Worm (Caenorhabditis elegans): ENCODE measurements around the gene fbxb-13.
"Not testable (repeated sequence)": the region's sequence is repeated elsewhere in the genome, so short reads cannot be mapped to it uniquely, and the experiment has no call there.

Gene fbxb-13

DNA sequence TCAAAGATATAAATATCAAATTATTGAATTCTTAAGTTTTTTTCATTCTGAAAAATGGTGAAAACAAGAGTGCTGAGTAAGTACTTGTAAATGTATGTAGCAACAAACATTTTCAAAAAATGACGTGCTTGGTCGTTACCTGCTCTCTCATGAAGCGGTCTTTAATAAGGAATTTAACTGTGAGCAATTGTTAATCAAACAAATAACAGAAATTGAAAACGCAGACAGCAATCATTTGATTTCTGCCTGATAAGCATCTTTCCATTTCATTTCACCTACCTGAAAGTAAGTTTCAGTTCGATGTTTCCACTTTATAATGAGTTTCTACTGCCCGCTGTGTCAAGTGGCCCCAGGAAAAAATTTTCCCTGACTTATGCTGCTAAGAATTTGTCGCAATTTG lies 25.0 kb upstream of the fbxb-13 start, which contains the start of gene math-28:
Gene math-28, plus strand, starts transcription at position 301 of the 400 bp plus-strand sequence.
- TF ChIP-seq M03D4.4 (tag; optimal IDR thresholded peaks at IDR 0.05) = no peak
- no peak for TF ChIP-seq mab-5 (tag; optimal IDR thresholded peaks at IDR 0.05)
- no peak for TF ChIP-seq blmp-1 (tag; optimal IDR thresholded peaks at IDR 0.05)

DNA sequence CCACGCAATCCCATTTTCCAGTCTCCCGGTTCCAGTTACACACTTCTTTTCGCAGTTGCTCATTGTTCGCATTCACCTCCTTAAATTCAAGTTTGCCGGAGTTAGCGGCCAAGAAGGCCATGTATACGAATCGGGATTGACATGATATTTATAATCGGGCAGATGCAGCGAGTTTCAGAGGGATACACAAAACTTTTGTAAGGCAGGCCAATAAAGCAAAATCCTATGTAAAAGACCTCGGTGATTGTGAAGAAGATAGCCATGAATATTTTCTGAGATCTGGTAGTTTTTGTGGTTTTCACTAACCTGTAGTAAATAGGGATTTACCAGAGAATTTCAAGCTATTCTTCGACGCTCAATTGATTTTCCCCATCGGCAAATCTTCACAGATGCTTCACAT lies 21.4 kb upstream of the fbxb-13 start:
- TF ChIP-seq lin-32 (GFP tag; optimal IDR thresholded peaks at IDR 0.05) (no peak), ceh-39 (tag; optimal IDR thresholded peaks at IDR 0.05) (no peak), nhr-237 (tag; optimal IDR thresholded peaks at IDR 0.05) (no peak)

DNA sequence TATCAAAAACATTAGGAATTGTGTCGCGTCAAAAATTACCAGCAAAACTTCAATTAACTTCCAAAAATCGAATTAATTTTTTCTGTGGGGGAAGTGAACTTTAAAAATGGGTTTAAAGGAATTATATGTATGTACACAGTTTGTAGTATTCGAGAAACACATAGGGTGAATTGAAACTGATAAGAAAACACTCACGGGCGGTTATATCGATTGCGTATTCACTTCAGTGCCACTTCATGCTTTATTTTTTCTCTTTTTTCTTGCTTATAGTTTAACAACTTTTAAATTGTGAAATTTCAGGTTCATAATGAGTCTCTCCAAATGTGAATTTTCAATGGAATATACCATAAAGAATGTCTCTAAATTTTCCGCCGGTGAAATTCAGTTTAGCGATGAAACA lies 16.7 kb upstream of the fbxb-13 start, which contains the start of gene math-26:
Gene math-26, plus strand, starts transcription at position 301 of the 400 bp plus-strand sequence.
- not testable (repeated sequence) for TF ChIP-seq drap-1 (GFP tag; optimal IDR thresholded peaks at IDR 0.05); tbx-8 (GFP tag; optimal IDR thresholded peaks at IDR 0.05); sptf-1 (tag; optimal IDR thresholded peaks at IDR 0.05)

DNA sequence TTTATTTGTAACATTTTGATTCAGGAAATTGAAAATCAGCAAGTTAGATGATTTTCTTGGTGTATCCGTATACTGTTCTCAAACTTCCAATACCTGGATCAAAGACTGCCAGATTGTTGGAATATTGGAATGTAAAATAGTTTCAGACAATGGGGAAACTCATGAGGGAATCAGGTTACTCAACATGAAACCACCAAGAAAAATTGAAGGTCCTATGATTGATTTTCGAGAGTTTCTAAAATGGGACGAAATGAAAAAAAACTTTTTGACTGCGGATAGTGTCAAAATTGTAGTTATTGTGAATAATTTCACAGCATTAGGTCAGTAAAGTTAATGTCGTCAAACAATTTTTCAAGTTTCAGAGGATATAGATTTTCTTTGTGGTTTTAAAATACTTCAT lies 16.3 kb upstream of the fbxb-13 start, which contains the start of gene math-3:
Gene math-3, plus strand, starts transcription at position 301 of the 400 bp plus-strand sequence.
- TF ChIP-seq unc-62 (GFP tag; optimal IDR thresholded peaks at IDR 0.05) = no peak
- TF ChIP-seq bed-3 (GFP tag; optimal IDR thresholded peaks at IDR 0.05) = no peak

DNA sequence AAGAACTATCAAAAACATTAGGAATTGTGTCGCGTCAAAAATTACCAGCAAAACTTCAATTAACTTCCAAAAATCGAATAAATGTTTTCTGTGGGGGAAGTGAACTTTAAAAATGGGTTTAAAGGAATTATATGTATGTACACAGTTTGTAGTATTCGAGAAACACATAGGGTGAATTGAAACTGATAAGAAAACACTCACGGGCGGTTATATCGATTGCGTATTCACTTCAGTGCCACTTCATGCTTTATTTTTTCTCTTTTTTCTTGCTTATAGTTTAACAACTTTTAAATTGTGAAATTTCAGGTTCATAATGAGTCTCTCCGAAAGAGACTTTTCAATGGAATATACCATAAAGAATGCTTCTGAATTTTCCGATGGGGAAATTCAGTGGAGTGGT lies 12.8 kb upstream of the fbxb-13 start, which contains the start of gene F36H5.14:
Gene F36H5.14, plus strand, starts transcription at position 301 of the 400 bp plus-strand sequence.
- not testable (repeated sequence) for TF ChIP-seq pha-4 (tag; optimal IDR thresholded peaks at IDR 0.05); nhr-2 (tag; optimal IDR thresholded peaks at IDR 0.05); elt-1 (tag; optimal IDR thresholded peaks at IDR 0.05; ENCODE audit: borderline replicate concordance, insufficient read depth)

DNA sequence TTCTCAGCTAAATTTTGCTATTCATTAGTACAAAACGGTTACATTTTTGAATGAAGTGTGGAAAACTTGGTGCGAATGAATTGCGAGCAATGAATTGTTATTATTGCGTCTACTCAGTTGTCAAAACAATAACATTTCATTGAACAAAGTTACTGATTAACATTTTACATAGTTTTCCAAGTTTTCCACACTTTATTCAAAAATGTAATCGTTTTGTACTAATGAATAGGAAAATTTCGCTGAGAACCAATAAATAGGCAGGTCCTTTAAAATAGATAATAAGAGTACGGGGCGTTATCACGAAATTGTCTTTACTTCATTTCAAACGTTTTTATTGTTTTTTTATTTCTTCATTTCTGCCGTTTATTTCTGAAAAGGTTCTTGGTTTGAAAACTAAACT lies 5.6 kb upstream of the fbxb-13 start, which contains the start of gene math-4:
Gene math-4, minus strand, starts transcription at position 101 of the 400 bp plus-strand sequence.
- no peak for TF ChIP-seq flh-1 (GFP tag; optimal IDR thresholded peaks at IDR 0.05)
- no peak for TF ChIP-seq nhr-12 (tag; optimal IDR thresholded peaks at IDR 0.05)
- TF ChIP-seq lin-13 (tag; optimal IDR thresholded peaks at IDR 0.05) = no peak
- TF ChIP-seq mab-5 (tag; optimal IDR thresholded peaks at IDR 0.05) = no peak
- no peak for TF ChIP-seq bed-3 (GFP tag; optimal IDR thresholded peaks at IDR 0.05)
- no peak for TF ChIP-seq blmp-1 (tag; optimal IDR thresholded peaks at IDR 0.05)
- TF ChIP-seq nhr-28 (tag; optimal IDR thresholded peaks at IDR 0.05) = no peak
- TF ChIP-seq mep-1 (tag; optimal IDR thresholded peaks at IDR 0.05) = no peak
- TF ChIP-seq zip-8 (tag; optimal IDR thresholded peaks at IDR 0.05) = no peak
- no peak for TF ChIP-seq ceh-43 (GFP tag; optimal IDR thresholded peaks at IDR 0.05)

DNA sequence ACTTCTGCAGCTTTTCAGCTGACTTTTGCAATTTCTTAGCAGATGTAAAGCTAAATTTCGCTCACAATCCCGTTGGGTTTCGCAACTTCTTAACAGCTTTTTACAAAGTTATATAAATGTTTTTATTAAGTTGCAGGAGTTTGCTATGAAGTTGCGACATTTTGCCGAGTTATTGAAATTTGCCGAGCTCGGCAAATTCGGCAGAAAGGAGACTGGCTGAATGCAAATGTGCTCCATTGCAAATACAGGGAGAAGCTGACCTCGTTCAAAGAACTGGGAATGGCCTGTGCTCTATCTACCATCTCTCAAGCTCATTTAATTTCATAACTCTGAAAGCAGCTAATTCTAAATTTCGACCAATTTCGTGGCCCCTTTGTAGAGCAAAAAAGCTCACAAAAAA lies 3.3 kb upstream of the fbxb-13 start, which contains the start of gene C08F1.11:
Gene C08F1.11, minus strand, starts transcription at position 101 of the 400 bp plus-strand sequence.
- TF ChIP-seq pha-4 (tag; optimal IDR thresholded peaks at IDR 0.05) (no peak), unc-39 (tag; optimal IDR thresholded peaks at IDR 0.05) (no peak), blmp-1 (tag; optimal IDR thresholded peaks at IDR 0.05) (no peak), mep-1 (tag; optimal IDR thresholded peaks at IDR 0.05) (no peak), ham-2 (GFP tag; optimal IDR thresholded peaks at IDR 0.05) (no peak)

DNA sequence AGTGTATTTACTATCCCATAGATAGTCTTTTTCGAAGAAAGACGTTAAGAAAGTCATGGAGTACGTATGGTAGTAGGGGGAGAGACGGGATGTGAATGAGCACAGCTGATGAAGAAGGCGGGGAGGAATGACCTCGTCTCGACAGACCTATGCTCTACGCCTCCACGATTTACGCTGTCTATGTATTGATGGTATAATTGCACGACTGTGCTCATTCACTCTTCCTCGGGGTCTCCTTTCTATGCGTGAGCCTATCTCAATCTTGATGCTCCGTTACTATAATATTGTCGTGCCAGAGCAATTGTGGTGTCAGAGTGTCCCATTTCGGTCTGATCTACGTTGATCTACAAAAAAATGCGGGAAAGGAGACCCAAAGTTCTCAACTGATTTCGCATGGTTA lies 1.9 kb upstream of the fbxb-13 start, which contains the start of gene C08F1.10:
Gene C08F1.10, minus strand, starts transcription at position 101 of the 400 bp plus-strand sequence.
- TF ChIP-seq ztf-11 (tag; optimal IDR thresholded peaks at IDR 0.05) = no peak
- no peak for TF ChIP-seq tbx-8 (GFP tag; optimal IDR thresholded peaks at IDR 0.05)
- TF ChIP-seq cnd-1 (tag; optimal IDR thresholded peaks at IDR 0.05) = no peak
- no peak for TF ChIP-seq unc-39 (tag; optimal IDR thresholded peaks at IDR 0.05)
- no peak for TF ChIP-seq zip-8 (tag; optimal IDR thresholded peaks at IDR 0.05)
- no peak for TF ChIP-seq mab-5 (tag; optimal IDR thresholded peaks at IDR 0.05)
- no peak for TF ChIP-seq elt-3 (tag; optimal IDR thresholded peaks at IDR 0.05)
- TF ChIP-seq lin-32 (GFP tag; optimal IDR thresholded peaks at IDR 0.05) = no peak
- no peak for TF ChIP-seq sem-2 (GFP tag; optimal IDR thresholded peaks at IDR 0.05)
- TF ChIP-seq ces-1 (GFP tag; optimal IDR thresholded peaks at IDR 0.05) = no peak
- no peak for TF ChIP-seq nhr-2 (tag; optimal IDR thresholded peaks at IDR 0.05)
- TF ChIP-seq mls-2 (tag; optimal IDR thresholded peaks at IDR 0.05) = no peak
- TF ChIP-seq flh-1 (GFP tag; optimal IDR thresholded peaks at IDR 0.05) = no peak
- no peak for TF ChIP-seq pha-4 (tag; optimal IDR thresholded peaks at IDR 0.05)

Data from whole organism, mixed stage, embryonic.